Fruit fly (Drosophila melanogaster) whole organism, wandering third instar larva: Measurements from ENCODE around the gene CG14270.
A peak's percentile ranks its signal among the peaks of the same experiment; 100 is the strongest.

Experiments used
- Abd-B ChIP-seq: fragments of >200 bp; optimal IDR thresholded peaks from 2 replicates; lab custom pipeline; 2017; ENCODE audit warnings: missing biosample characterization, missing genetic modification characterization
- CG32264 ChIP-seq: fragments of 200-800 bp; sonication (Bioruptor generic); optimal IDR thresholded peaks from 2 replicates; lab custom pipeline; 2016; ENCODE audit warnings: missing biosample characterization, missing genetic modification characterization
- CG9705 ChIP-seq: fragments of 200-800 bp; sonication (Bioruptor generic); optimal IDR thresholded peaks from 2 replicates; lab custom pipeline; 2018; ENCODE audit warnings: missing biosample characterization, mild to moderate bottlenecking, missing genetic modification characterization
- CrebA ChIP-seq: fragments of 200-800 bp; sonication (Bioruptor generic); optimal IDR thresholded peaks from 2 replicates; lab custom pipeline; 2016; ENCODE audit warnings: missing biosample characterization, mild to moderate bottlenecking, missing genetic modification characterization, borderline replicate concordance
- Dfd ChIP-seq: fragments of >200 bp; optimal IDR thresholded peaks from 2 replicates; lab custom pipeline; 2017; ENCODE audit warnings: missing biosample characterization, missing genetic modification characterization
- Dif ChIP-seq: fragments of 200-275, 200-300 bp; sonication (Bioruptor generic); optimal IDR thresholded peaks from 2 replicates; lab custom pipeline; 2018; ENCODE audit warnings: missing biosample characterization, missing genetic modification characterization; ENCODE audit not compliant: partially characterized antibody
- GATAd ChIP-seq: sonication (Bioruptor generic); optimal IDR thresholded peaks from 2 replicates; lab custom pipeline; 2016; ENCODE audit warnings: missing biosample characterization, missing genetic modification characterization
- HLH106 ChIP-seq: fragments of 200-800 bp; optimal IDR thresholded peaks from 3 replicates; lab custom pipeline; 2019; ENCODE audit warnings: missing biosample characterization, mild to moderate bottlenecking, missing genetic modification characterization, moderate library complexity
- Hnf4 ChIP-seq: fragments of 200-800 bp; sonication (Bioruptor generic); optimal IDR thresholded peaks from 2 replicates; lab custom pipeline; 2016; ENCODE audit warnings: missing biosample characterization, mild to moderate bottlenecking, missing genetic modification characterization
- Hr78 ChIP-seq: fragments of >200 bp; optimal IDR thresholded peaks from 2 replicates; lab custom pipeline; 2017; ENCODE audit warnings: missing biosample characterization, missing genetic modification characterization
- Hr83 ChIP-seq: fragments of 200-300 bp; sonication (Bioruptor generic); optimal IDR thresholded peaks from 2 replicates; lab custom pipeline; 2016; ENCODE audit warnings: missing biosample characterization, mild to moderate bottlenecking, missing genetic modification characterization, moderate library complexity; ENCODE audit not compliant: poor library complexity, severe bottlenecking
- Jra ChIP-seq: sonication (Bioruptor generic); optimal IDR thresholded peaks from 2 replicates; lab custom pipeline; 2016; ENCODE audit warnings: missing biosample characterization, missing genetic modification characterization
- Mio ChIP-seq: sonication (Bioruptor generic); optimal IDR thresholded peaks from 2 replicates; lab custom pipeline; 2016; ENCODE audit warnings: missing biosample characterization, missing genetic modification characterization
- Myc ChIP-seq: fragments of >200 bp; optimal IDR thresholded peaks from 2 replicates; lab custom pipeline; 2017
- N ChIP-seq: fragments of >200 bp; optimal IDR thresholded peaks from 2 replicates; lab custom pipeline; 2018; ENCODE audit warnings: missing biosample characterization, missing external identifiers, missing genetic modification characterization
- OdsH ChIP-seq: fragments of 200-800 bp; sonication (Bioruptor generic); optimal IDR thresholded peaks from 2 replicates; lab custom pipeline; 2016; ENCODE audit warnings: missing biosample characterization, mild to moderate bottlenecking, missing genetic modification characterization
- Rel ChIP-seq, 2 experiments: fragments of 200-800 bp; sonication (Bioruptor generic) in 1 of 2; optimal IDR thresholded peaks; 2 replicates in 1 of 2; 3 replicates in 1 of 2; lab custom pipeline; 2016 to 2019; ENCODE audit warnings: mild to moderate bottlenecking in 2 of 2, missing biosample characterization in 2 of 2, missing genetic modification characterization in 2 of 2, moderate library complexity in 1 of 2
- Sp1 ChIP-seq: fragments of 200-800 bp; sonication (Bioruptor generic); optimal IDR thresholded peaks from 3 replicates; lab custom pipeline; 2019; ENCODE audit warnings: missing biosample characterization, mild to moderate bottlenecking, missing genetic modification characterization, moderate library complexity
- Vsx2 ChIP-seq: fragments of 200-300, 225-300 bp; sonication (Bioruptor generic); optimal IDR thresholded peaks from 2 replicates; lab custom pipeline; 2018; ENCODE audit warnings: missing biosample characterization, missing genetic modification characterization; ENCODE audit not compliant: partially characterized antibody
- br ChIP-seq: fragments of 200-800 bp; sonication (Bioruptor generic); optimal IDR thresholded peaks from 2 replicates; lab custom pipeline; 2016; ENCODE audit warnings: missing biosample characterization, missing genetic modification characterization
- brk ChIP-seq: fragments of 200-800 bp; sonication (Bioruptor generic); optimal IDR thresholded peaks from 2 replicates; lab custom pipeline; 2016; ENCODE audit warnings: missing biosample characterization, mild to moderate bottlenecking, missing genetic modification characterization
- dl ChIP-seq, 2 experiments: fragments of 175-275, 200-275 bp in 1 of 2; fragments of 200-275 bp in 1 of 2; sonication (Bioruptor generic); optimal IDR thresholded peaks; lab custom pipeline; 2018; ENCODE audit warnings: mild to moderate bottlenecking in 2 of 2, missing biosample characterization in 2 of 2, missing genetic modification characterization in 2 of 2, moderate library complexity in 2 of 2; ENCODE audit not compliant: partially characterized antibody in 2 of 2, insufficient read depth in 1 of 2
- dmrt93B ChIP-seq: fragments of 200-800 bp; sonication (Bioruptor generic); optimal IDR thresholded peaks from 2 replicates; lab custom pipeline; 2018; ENCODE audit warnings: missing biosample characterization, mild to moderate bottlenecking, missing genetic modification characterization
- dsf ChIP-seq: sonication (Bioruptor generic); optimal IDR thresholded peaks from 2 replicates; lab custom pipeline; 2016; ENCODE audit warnings: missing biosample characterization, missing genetic modification characterization, borderline replicate concordance
- ey ChIP-seq: fragments of 200-800 bp; sonication (Bioruptor generic); optimal IDR thresholded peaks from 2 replicates; lab custom pipeline; 2016; ENCODE audit warnings: missing biosample characterization, missing genetic modification characterization
- foxo ChIP-seq, 2 experiments: fragments of 200-800 bp; sonication (Bioruptor generic); optimal IDR thresholded peaks; 2 replicates in 1 of 2; 3 replicates in 1 of 2; lab custom pipeline; 2016 to 2017; ENCODE audit warnings: missing biosample characterization in 2 of 2, missing genetic modification characterization in 2 of 2
- fru ChIP-seq: fragments of 200-800 bp; sonication (Bioruptor generic); optimal IDR thresholded peaks from 3 replicates; lab custom pipeline; 2016; ENCODE audit warnings: missing biosample characterization, mild to moderate bottlenecking, missing genetic modification characterization
- h ChIP-seq: fragments of 200-800 bp; sonication (Bioruptor generic); optimal IDR thresholded peaks from 3 replicates; lab custom pipeline; 2016; ENCODE audit warnings: missing biosample characterization, mild to moderate bottlenecking, missing genetic modification characterization
- jim ChIP-seq: fragments of 175-275, 200-325 bp; sonication (Bioruptor generic); optimal IDR thresholded peaks from 2 replicates; lab custom pipeline; 2016; ENCODE audit warnings: missing biosample characterization, mild to moderate bottlenecking, missing genetic modification characterization
- lola ChIP-seq: fragments of >200 bp; optimal IDR thresholded peaks from 2 replicates; lab custom pipeline; 2017; ENCODE audit warnings: missing biosample characterization, missing genetic modification characterization
- pan ChIP-seq: fragments of >200 bp; optimal IDR thresholded peaks from 2 replicates; lab custom pipeline; 2017
- psq ChIP-seq: fragments of 200-800 bp; sonication (Bioruptor generic); optimal IDR thresholded peaks from 3 replicates; lab custom pipeline; 2017; ENCODE audit warnings: missing biosample characterization, mild to moderate bottlenecking, missing genetic modification characterization, moderate library complexity
- rgr ChIP-seq: fragments of 200-800 bp; sonication (Bioruptor generic); optimal IDR thresholded peaks from 3 replicates; lab custom pipeline; 2016; ENCODE audit warnings: missing biosample characterization, mild to moderate bottlenecking, missing genetic modification characterization
- sage ChIP-seq: fragments of 200-800 bp; sonication (Bioruptor generic); optimal IDR thresholded peaks from 2 replicates; lab custom pipeline; 2016; ENCODE audit warnings: missing biosample characterization, mild to moderate bottlenecking, missing genetic modification characterization
- sv ChIP-seq: fragments of 200-800 bp; sonication (Bioruptor generic); optimal IDR thresholded peaks from 3 replicates; lab custom pipeline; 2016; ENCODE audit warnings: missing biosample characterization, missing genetic modification characterization
- tai ChIP-seq: sonication (Bioruptor generic); optimal IDR thresholded peaks from 2 replicates; lab custom pipeline; 2016; ENCODE audit warnings: missing biosample characterization, missing genetic modification characterization
- usp ChIP-seq: fragments of >200 bp; optimal IDR thresholded peaks from 2 replicates; lab custom pipeline; 2017; ENCODE audit warnings: missing biosample characterization, missing genetic modification characterization
- woc ChIP-seq: sonication (Bioruptor generic); optimal IDR thresholded peaks from 2 replicates; lab custom pipeline; 2016; ENCODE audit warnings: missing biosample characterization, mild to moderate bottlenecking, missing genetic modification characterization

CG14270 gene

DNA sequence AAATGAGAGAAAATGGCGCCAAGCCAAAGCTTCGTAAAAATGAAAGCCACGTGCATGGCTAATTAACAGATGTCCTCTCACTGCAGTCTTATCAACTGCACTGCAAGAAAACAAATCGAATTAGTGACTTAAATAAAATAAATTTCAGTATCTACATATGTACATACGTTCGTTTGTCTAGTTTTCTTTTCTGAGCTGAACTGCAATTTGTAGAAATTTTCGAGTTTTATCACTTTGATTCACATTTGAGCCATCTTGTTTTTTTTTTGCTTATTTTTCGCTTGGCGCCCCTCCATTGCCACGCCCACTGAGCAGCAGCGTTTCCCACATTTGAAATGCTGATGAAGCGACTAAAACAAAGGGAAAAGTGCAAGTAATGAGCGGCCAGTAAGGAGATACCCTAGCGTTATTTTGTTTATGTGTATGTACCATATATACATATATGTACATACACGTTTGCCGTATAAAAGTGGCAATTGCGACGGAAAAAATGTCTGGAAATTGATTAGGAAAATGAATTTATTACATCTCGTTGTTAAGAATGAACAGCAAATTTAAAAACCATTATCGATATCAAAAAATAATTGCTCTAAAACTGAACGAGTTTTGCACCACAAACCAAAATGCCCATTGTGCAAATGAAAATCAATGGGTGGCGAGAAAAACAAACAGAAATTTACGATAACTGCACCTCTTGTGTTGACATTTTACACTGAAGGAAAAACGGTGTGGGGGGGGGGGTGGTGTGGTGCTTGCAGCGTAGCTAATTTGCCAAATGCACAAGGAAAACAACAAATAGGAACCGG is 37.3 kb downstream of the CG14270 start:
- TF ChIP-seq jim (GFP tag; lab: Kevin White, UChicago) (no peak), OdsH (GFP tag; lab: Kevin White, UChicago) (peak; percentile 20), h (GFP tag; lab: Kevin White, UChicago) (peak; percentile 53), dmrt93B (GFP tag; lab: Kevin White, UChicago) (peak; percentile 4), rgr (GFP tag; lab: Kevin White, UChicago) (peak; percentile 34), Vsx2 (GFP tag; lab: Kevin White, UChicago) (no peak), woc (GFP tag; lab: Kevin White, UChicago) (peak; percentile 10), foxo (GFP tag; optimal IDR thresholded peaks at IDR 0.05; lab: Kevin White, UChicago) (peak in 1 of 2 experiments; percentile 57), brk (GFP tag; lab: Kevin White, UChicago) (no peak), HLH106 (tag; lab: Kevin White, UChicago) (no peak), ey (GFP tag; lab: Kevin White, UChicago) (peak; percentile 29), fru (peak; percentile 44)

DNA sequence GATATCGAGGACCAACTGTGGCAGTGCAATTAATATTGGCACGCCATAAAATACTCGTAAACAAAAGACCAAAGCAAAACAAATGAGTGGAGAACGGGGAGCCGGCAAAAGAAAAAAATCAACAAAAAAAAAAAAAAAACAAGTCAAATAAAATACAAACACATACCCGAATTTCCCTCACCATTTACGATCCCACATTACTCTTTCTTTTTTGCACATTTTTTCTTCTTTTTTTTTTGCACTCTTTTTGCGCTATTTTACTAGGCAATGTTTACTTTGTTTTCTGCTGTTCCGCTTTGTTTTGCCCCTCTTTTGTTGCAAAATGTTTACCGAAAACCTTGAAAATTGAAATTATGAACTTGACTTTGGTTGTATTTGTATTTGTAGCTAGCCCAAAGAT is 38.5 kb downstream of the CG14270 start:
- TF ChIP-seq sage (no peak), h (GFP tag; lab: Kevin White, UChicago) (peak; percentile 7), Sp1 (GFP tag; lab: Kevin White, UChicago) (peak; percentile 21), rgr (GFP tag; lab: Kevin White, UChicago) (peak; percentile 1), psq (GFP tag; lab: Kevin White, UChicago) (peak; percentile 46)

DNA sequence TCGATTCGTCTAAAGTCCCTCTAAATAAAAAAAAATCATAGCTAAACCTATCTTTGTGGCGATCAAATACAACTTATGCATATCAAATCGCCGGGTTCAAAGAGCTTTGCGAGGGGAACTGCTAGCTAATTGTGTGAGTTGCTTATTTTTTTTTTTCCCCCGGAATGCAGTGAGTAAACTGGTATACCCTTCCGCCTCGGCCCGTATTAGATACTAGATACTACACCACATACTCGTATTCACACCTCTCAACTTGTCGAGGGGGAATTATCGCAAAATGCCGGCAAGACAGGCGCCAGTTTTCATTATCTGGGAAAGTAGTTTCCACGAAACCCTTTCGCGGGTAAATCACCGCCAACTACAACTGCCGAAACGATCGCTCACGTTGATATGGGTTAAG is 39.0 kb downstream of the CG14270 start:
- TF ChIP-seq tai (GFP tag; lab: Kevin White, UChicago), result no peak
- no peak for TF ChIP-seq brk (GFP tag; lab: Kevin White, UChicago)
- no peak for TF ChIP-seq usp (GFP tag; lab: Kevin White, UChicago)

DNA sequence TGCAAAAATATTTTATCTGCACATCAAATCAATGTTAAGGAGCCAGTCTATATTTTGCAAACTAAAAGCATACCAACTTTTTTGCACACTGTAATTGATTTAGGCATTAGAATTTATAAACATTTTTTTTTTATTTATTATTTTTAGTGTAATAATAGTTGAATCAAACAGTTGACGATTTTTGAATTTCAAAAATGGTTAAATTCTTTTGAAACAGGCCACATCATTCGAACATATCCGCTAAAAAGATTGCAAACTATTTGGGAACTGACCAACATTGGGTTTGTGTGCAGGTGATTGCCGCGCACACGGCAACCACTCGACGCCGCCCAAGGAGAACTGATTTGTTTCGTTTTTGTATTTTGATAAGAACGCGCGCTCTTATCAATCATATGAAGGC is 40.4 kb downstream of the CG14270 start:
- TF ChIP-seq foxo (GFP tag; optimal IDR thresholded peaks at IDR 0.05; lab: Kevin White, UChicago) (peak in 1 of 2 experiments; percentile 64), ey (GFP tag; lab: Kevin White, UChicago) (no peak), brk (GFP tag; lab: Kevin White, UChicago) (no peak), br (no peak), CrebA (no peak), dl (GFP tag; optimal IDR thresholded peaks at IDR 0.05; lab: Kevin White, UChicago; ENCODE audit: insufficient read depth in 1 of 2, partially characterized antibody in 2 of 2) (no peak), woc (GFP tag; lab: Kevin White, UChicago) (no peak), Jra (no peak), Hnf4 (GFP tag; lab: Kevin White, UChicago) (no peak), Myc (lab: Kevin White, UChicago) (no peak), Dfd (GFP tag; lab: Kevin White, UChicago) (no peak), HLH106 (tag; lab: Kevin White, UChicago) (peak; percentile 51), pan (lab: Kevin White, UChicago) (no peak), N (GFP tag; lab: Kevin White, UChicago) (no peak), sage (no peak), dsf (GFP tag; lab: Kevin White, UChicago) (no peak), lola (GFP tag; lab: Kevin White, UChicago) (no peak), CG9705 (no peak), fru (peak; percentile 40), Mio (GFP tag; lab: Kevin White, UChicago) (no peak), rgr (GFP tag; lab: Kevin White, UChicago) (peak; percentile 52), CG32264 (no peak), sv (no peak), h (GFP tag; lab: Kevin White, UChicago) (peak; percentile 44), Hr83 (GFP tag; lab: Kevin White, UChicago) (no peak), Dif (GFP tag; lab: Kevin White, UChicago) (no peak), usp (GFP tag; lab: Kevin White, UChicago) (no peak), Rel (GFP tag; optimal IDR thresholded peaks at IDR 0.05; lab: Kevin White, UChicago) (no peak), Rel (tag; optimal IDR thresholded peaks at IDR 0.05; lab: Kevin White, UChicago) (no peak), Sp1 (GFP tag; lab: Kevin White, UChicago) (peak; percentile 22), Hr78 (GFP tag; lab: Kevin White, UChicago) (no peak), jim (GFP tag; lab: Kevin White, UChicago) (no peak), Abd-B (GFP tag; lab: Kevin White, UChicago) (no peak), dmrt93B (GFP tag; lab: Kevin White, UChicago) (peak; percentile 53), tai (GFP tag; lab: Kevin White, UChicago) (no peak), Vsx2 (GFP tag; lab: Kevin White, UChicago) (no peak), OdsH (GFP tag; lab: Kevin White, UChicago) (peak; percentile 7), psq (GFP tag; lab: Kevin White, UChicago) (peak; percentile 34), GATAd (GFP tag; lab: Kevin White, UChicago) (no peak)
